Fruit fly (Drosophila melanogaster): ENCODE data around the gene MED6.

The MED6 gene

dm6 chr3R:9725121-9725956 lies 43.4 kb downstream of the MED6 start, which contains the start of gene hyd (continued):
- TF ChIP-seq Ets97D (GFP tag; optimal IDR thresholded peaks at IDR 0.05) (peak; percentile 51), CG12299 (tag; optimal IDR thresholded peaks at IDR 0.05) (no peak)
